Fruit fly (Drosophila melanogaster): Measurements from ENCODE around the gene CG7362.

Gene CG7362

dm6 chr3R:14724501-14724859 is 29.8 kb downstream of the CG7362 start:
- no peak for TF ChIP-seq CG17801 (GFP tag; optimal IDR thresholded peaks at IDR 0.05; ENCODE audit: partially characterized antibody)

- peak; percentile 42 for TF ChIP-seq CG17801 (GFP tag; optimal IDR thresholded peaks at IDR 0.05; ENCODE audit: partially characterized antibody)
These were observed 30.4 kb downstream of the CG7362 start, which contains the start of gene kibra for dm6 chr3R:14723671-14724500. kibra (minus strand) TSS chr3R:14724261.

DNA sequence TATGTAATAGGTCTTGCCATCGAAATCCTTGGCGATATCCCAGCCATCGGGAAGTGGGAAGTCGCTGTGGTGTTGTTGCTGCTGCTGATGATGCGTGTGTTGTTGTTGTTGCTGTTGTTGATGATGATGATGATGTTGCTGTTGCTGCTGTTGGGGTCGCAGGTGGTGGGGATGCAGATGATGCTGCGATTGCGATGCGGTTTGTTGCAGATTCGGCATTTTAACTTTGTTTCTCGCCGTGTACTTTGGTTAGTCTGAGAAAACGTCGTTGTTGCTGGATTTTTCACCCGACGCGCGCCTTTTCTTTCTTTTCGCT is 30.9 kb downstream of the CG7362 start:
- no peak for TF ChIP-seq CG17801 (GFP tag; optimal IDR thresholded peaks at IDR 0.05; ENCODE audit: partially characterized antibody)

dm6 chr3R:14721942-14722939 is 32.0 kb downstream of the CG7362 start:
- no peak for TF ChIP-seq CG17801 (GFP tag; optimal IDR thresholded peaks at IDR 0.05; ENCODE audit: partially characterized antibody)

- no peak for TF ChIP-seq CG17801 (GFP tag; optimal IDR thresholded peaks at IDR 0.05; ENCODE audit: partially characterized antibody)
These were observed 33.4 kb downstream of the CG7362 start for dm6 chr3R:14720885-14721284.

DNA sequence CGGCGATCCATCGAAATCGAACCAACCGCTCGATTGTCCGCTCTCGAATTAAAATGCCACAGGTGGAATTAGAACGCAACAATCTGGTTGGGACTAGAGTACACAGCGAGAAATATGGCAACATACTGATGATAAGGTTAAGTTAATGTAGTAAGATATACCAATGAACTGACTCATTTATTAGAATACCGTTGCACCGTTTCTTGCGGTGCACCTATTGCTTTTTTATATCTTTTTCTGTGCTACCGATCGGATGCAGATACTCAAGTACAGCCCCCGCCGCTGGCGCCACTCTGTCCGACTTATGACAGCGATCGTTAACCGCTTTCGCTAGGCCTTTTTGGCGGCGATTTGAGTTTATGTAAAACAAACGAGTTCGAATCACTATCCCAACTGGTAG is 34.1 kb downstream of the CG7362 start:
- no peak for TF ChIP-seq CG17801 (GFP tag; optimal IDR thresholded peaks at IDR 0.05; ENCODE audit: partially characterized antibody)

DNA sequence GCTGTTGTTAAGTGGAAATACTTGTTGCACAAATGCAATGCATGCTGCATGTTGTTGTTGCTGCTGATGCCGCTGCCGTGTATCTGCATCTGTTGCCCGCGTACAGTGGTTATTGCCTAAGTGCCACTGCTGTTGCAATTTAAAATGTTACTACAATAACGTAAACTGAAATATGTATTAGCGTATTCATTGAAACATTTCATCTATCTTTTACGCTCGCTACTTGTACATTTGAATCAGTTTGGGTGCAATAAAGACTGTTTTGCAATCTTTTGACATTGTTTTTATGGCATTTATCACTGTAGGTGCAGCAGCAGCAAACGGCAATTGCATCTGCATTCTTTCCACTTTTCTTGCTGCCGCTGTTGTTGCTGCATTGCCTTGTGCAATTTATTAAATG is 34.9 kb downstream of the CG7362 start:
- TF ChIP-seq CG17801 (GFP tag; optimal IDR thresholded peaks at IDR 0.05; ENCODE audit: partially characterized antibody), result no peak

dm6 chr3R:14717712-14718097 is 36.6 kb downstream of the CG7362 start:
- TF ChIP-seq CG17801 (GFP tag; optimal IDR thresholded peaks at IDR 0.05; ENCODE audit: partially characterized antibody), result peak; percentile 39

dm6 chr3R:14717076-14717711 is 37.1 kb downstream of the CG7362 start:
- TF ChIP-seq CG17801 (GFP tag; optimal IDR thresholded peaks at IDR 0.05; ENCODE audit: partially characterized antibody), result no peak

dm6 chr3R:14716188-14717075 is 37.8 kb downstream of the CG7362 start:
- no peak for TF ChIP-seq CG17801 (GFP tag; optimal IDR thresholded peaks at IDR 0.05; ENCODE audit: partially characterized antibody)

DNA sequence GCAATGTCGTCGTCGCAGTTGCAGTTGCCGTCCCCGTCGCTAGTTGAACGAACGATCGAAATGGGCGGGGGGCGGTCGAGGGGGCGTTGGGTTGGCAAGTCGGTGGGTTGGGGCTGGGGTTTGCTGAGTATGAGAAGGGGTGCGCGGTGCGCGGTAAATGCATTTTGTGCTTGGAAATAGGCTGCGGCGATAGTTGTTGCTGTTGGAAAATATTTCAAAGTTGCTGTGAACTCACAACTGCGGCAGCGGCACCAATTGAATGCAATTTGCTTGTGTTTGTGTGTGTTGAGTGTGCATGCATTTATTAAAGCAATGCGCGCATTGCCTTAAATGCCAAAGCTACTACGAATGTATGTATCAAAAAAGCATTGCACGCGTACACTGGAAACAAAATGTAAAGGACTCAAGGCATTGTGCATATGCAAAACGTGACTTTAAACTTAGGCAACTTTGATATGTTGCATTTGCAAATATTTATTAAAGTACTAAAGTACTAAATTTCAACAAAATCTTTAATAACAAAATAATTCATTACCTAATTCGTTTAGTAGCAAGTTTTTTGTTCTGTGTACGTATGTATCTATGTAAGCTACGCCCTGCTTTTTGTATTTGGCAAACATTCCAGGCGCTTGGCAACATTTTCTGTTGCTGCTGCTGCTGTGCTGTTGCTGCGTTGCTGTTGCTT is 39.2 kb downstream of the CG7362 start:
- TF ChIP-seq CG17801 (GFP tag; optimal IDR thresholded peaks at IDR 0.05; ENCODE audit: partially characterized antibody), result no peak

DNA sequence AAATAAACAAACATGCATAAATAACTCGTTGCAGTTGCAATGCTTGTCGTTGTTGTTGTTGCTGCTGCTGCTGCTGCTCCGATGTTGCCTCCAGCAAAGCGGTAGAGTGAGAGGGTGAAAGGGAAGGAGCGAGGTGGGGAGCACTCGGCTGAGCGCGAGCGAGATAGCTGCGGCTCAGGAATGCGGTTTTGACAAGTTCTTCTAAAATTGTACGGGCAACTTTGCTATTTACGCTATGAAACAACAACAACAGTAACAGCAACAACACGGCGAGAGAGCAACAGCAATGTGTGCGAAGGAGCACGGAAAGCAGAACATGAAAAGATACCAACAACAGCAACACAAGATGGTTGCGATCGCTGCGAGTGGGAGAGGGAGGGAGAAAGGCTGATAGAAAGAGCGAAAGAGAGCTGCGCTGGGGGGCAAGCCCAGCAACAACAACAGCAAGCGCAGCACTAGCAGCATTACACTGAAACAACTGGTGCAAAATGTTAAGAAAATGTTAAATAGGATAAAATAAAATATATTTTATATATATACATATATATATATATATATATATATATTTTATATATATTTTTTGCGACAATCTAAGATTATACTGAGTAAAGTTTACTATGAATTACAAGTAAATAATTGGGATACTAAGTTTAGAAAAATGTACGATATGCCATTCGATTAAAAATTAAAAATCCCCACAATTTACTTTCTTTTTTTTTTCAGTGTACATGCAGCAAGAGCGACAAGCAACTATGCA is 39.9 kb downstream of the CG7362 start:
- peak; percentile 41 for TF ChIP-seq CG17801 (GFP tag; optimal IDR thresholded peaks at IDR 0.05; ENCODE audit: partially characterized antibody)

DNA sequence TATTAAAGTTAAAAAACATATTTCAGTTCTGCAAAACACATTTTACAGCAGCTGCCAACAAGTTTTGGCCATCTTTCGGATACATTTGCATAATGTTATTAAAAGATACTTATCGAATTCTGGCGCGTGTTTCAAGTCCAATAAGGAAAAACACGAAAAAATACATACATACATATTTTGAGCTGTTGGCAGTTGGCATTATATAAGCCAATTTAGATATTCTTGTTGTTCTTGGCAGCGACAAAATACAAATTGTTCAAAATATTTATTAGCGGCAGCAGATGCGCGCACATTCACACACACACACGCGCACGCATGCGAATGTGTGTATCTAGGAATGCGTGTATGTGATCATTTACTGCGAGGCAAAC is 40.5 kb downstream of the CG7362 start:
- no peak for TF ChIP-seq CG17801 (GFP tag; optimal IDR thresholded peaks at IDR 0.05; ENCODE audit: partially characterized antibody)

Measured in ovary, adult (tissue).